Worm (Caenorhabditis elegans) whole organism, L3 larva: Measurements from ENCODE around the gene F36H9.2.

ENCODE experiments used
- R02D3.7 ChIP-seq: fragments of 150-350 bp; optimal IDR thresholded peaks from 2 replicates; lab custom pipeline; 2014; ENCODE audit warnings: missing biosample characterization, missing genetic modification characterization
- ZK546.5 ChIP-seq: sonication (generic microtip); optimal IDR thresholded peaks from 2 replicates; lab custom pipeline; 2017; ENCODE audit warnings: missing biosample characterization, missing genetic modification characterization
- aly-2 ChIP-seq: fragments of 150-350 bp; optimal IDR thresholded peaks from 2 replicates; lab custom pipeline; 2014; ENCODE audit warnings: missing biosample characterization, missing genetic modification characterization
- ama-1 ChIP-seq: fragments of 150-350 bp; optimal IDR thresholded peaks from 2 replicates; lab custom pipeline; 2018
- ceh-16 ChIP-seq: sonication (generic microtip); optimal IDR thresholded peaks from 2 replicates; lab custom pipeline; 2017; ENCODE audit warnings: missing biosample characterization, missing genetic modification characterization
- ceh-82 ChIP-seq: fragments of 150-350 bp; optimal IDR thresholded peaks from 2 replicates; lab custom pipeline; 2014; ENCODE audit warnings: missing biosample characterization, missing genetic modification characterization
- ceh-9 ChIP-seq: sonication (generic microtip); optimal IDR thresholded peaks from 2 replicates; lab custom pipeline; 2018; ENCODE audit warnings: missing biosample characterization, missing genetic modification characterization
- daf-12 ChIP-seq: fragments of 150-350 bp; optimal IDR thresholded peaks from 2 replicates; lab custom pipeline; 2014; ENCODE audit warnings: missing biosample characterization, missing genetic modification reagents, missing genetic modification characterization
- egl-27 ChIP-seq: sonication (generic microtip); optimal IDR thresholded peaks from 4 replicates; lab custom pipeline; 2017; ENCODE audit warnings: missing biosample characterization, missing genetic modification reagents, missing genetic modification characterization
- egl-5 ChIP-seq: fragments of 150-350 bp; optimal IDR thresholded peaks from 2 replicates; lab custom pipeline; 2017; ENCODE audit warnings: missing biosample characterization, missing genetic modification reagents, missing genetic modification characterization, inconsistent platforms
- elt-1 ChIP-seq: fragments of 150-350 bp; optimal IDR thresholded peaks from 2 replicates; lab custom pipeline; 2014; ENCODE audit warnings: missing biosample characterization, missing genetic modification characterization
- elt-2 ChIP-seq: sonication (generic microtip); optimal IDR thresholded peaks from 2 replicates; lab custom pipeline; 2016; ENCODE audit warnings: missing genetic modification reagents, mild to moderate bottlenecking, missing genetic modification characterization, missing compliant biosample characterization
- elt-3 ChIP-seq, 3 experiments: fragments of 150-350 bp in 1 of 3; sonication (generic microtip) in 2 of 3; optimal IDR thresholded peaks; 2 replicates in 2 of 3; 4 replicates in 1 of 3; lab custom pipeline; 2014 to 2017; ENCODE audit warnings: missing biosample characterization in 3 of 3, missing genetic modification characterization in 3 of 3
- eor-1 ChIP-seq, 2 experiments: fragments of 150-350 bp; optimal IDR thresholded peaks; 2 replicates each; lab custom pipeline; 2014 to 2018; ENCODE audit warnings: missing biosample characterization in 2 of 2, missing genetic modification characterization in 2 of 2
- fkh-10 ChIP-seq: sonication (generic microtip); optimal IDR thresholded peaks from 2 replicates; lab custom pipeline; 2017; ENCODE audit warnings: missing biosample characterization, missing genetic modification reagents, missing genetic modification characterization
- fkh-2 ChIP-seq: fragments of 150-350 bp; optimal IDR thresholded peaks from 2 replicates; lab custom pipeline; 2014; ENCODE audit warnings: missing biosample characterization, missing genetic modification reagents, missing genetic modification characterization
- fos-1 ChIP-seq: fragments of 150-350 bp; optimal IDR thresholded peaks from 2 replicates; lab custom pipeline; 2014; ENCODE audit warnings: missing biosample characterization, missing genetic modification characterization
- jun-1 ChIP-seq: fragments of 150-350 bp; optimal IDR thresholded peaks from 2 replicates; lab custom pipeline; 2014; ENCODE audit warnings: missing biosample characterization, missing genetic modification reagents, missing genetic modification characterization
- lin-39 ChIP-seq: fragments of 150-350 bp; optimal IDR thresholded peaks from 2 replicates; lab custom pipeline; 2018; ENCODE audit warnings: missing biosample characterization, missing genetic modification reagents, missing genetic modification characterization
- lsy-12 ChIP-seq: sonication (generic microtip); optimal IDR thresholded peaks from 2 replicates; lab custom pipeline; 2016; ENCODE audit warnings: mild to moderate bottlenecking, missing genetic modification characterization, missing compliant biosample characterization
- nfya-1 ChIP-seq: sonication (generic microtip); optimal IDR thresholded peaks from 2 replicates; lab custom pipeline; 2017; ENCODE audit warnings: missing genetic modification characterization, mild to moderate bottlenecking, missing compliant biosample characterization, antibody characterized with exemption, moderate library complexity; ENCODE audit not compliant: insufficient read depth
- nhr-23 ChIP-seq: fragments of 150-350 bp; optimal IDR thresholded peaks from 2 replicates; lab custom pipeline; 2014; ENCODE audit warnings: missing biosample characterization, missing genetic modification reagents, missing genetic modification characterization
- nhr-237 ChIP-seq: fragments of 150-350 bp; optimal IDR thresholded peaks from 2 replicates; lab custom pipeline; 2014; ENCODE audit warnings: missing biosample characterization, missing genetic modification characterization
- nhr-25 ChIP-seq: sonication (generic microtip); optimal IDR thresholded peaks from 2 replicates; lab custom pipeline; 2017; ENCODE audit warnings: missing biosample characterization, missing genetic modification characterization
- nhr-28 ChIP-seq: fragments of 150-350 bp; optimal IDR thresholded peaks from 2 replicates; lab custom pipeline; 2014; ENCODE audit warnings: missing biosample characterization, missing genetic modification characterization
- nhr-43 ChIP-seq: sonication (generic microtip); optimal IDR thresholded peaks from 2 replicates; lab custom pipeline; 2016; ENCODE audit warnings: mild to moderate bottlenecking, missing genetic modification characterization, missing compliant biosample characterization; ENCODE audit not compliant: poor library complexity, severe bottlenecking
- nhr-67 ChIP-seq: fragments of 150-350 bp; optimal IDR thresholded peaks from 2 replicates; lab custom pipeline; 2014; ENCODE audit warnings: missing biosample characterization, missing genetic modification characterization
- nhr-76 ChIP-seq: fragments of 150-350 bp; sonication (generic microtip); optimal IDR thresholded peaks from 5 replicates; lab custom pipeline; 2014; ENCODE audit warnings: missing biosample characterization, missing genetic modification characterization
- pha-4 ChIP-seq: fragments of 150-350 bp; optimal IDR thresholded peaks from 2 replicates; lab custom pipeline; 2014; ENCODE audit warnings: missing biosample characterization, missing genetic modification reagents, missing genetic modification characterization
- sea-2 ChIP-seq: fragments of 150-350 bp; sonication (generic microtip); optimal IDR thresholded peaks from 4 replicates; lab custom pipeline; 2014; ENCODE audit warnings: missing biosample characterization, missing genetic modification reagents, missing genetic modification characterization
- skn-1 ChIP-seq: fragments of 150-350 bp; optimal IDR thresholded peaks from 2 replicates; lab custom pipeline; 2014; ENCODE audit warnings: missing biosample characterization, missing genetic modification characterization
- tbx-2 ChIP-seq: sonication (generic microtip); optimal IDR thresholded peaks from 2 replicates; lab custom pipeline; 2016; ENCODE audit warnings: mild to moderate bottlenecking, missing genetic modification characterization, missing compliant biosample characterization
- unc-39 ChIP-seq: sonication (generic microtip); optimal IDR thresholded peaks from 4 replicates; lab custom pipeline; 2017; ENCODE audit warnings: missing biosample characterization, missing genetic modification characterization
- unc-62 ChIP-seq: fragments of 150-350 bp; sonication (generic microtip); optimal IDR thresholded peaks from 4 replicates; lab custom pipeline; 2014; ENCODE audit warnings: missing biosample characterization, missing genetic modification reagents, missing genetic modification characterization
- zag-1 ChIP-seq: fragments of 150-350 bp; optimal IDR thresholded peaks from 2 replicates; lab custom pipeline; 2014; ENCODE audit warnings: missing biosample characterization, missing genetic modification characterization
- ztf-4 ChIP-seq: fragments of 150-350 bp; optimal IDR thresholded peaks from 2 replicates; lab custom pipeline; 2014; ENCODE audit warnings: missing biosample characterization, missing genetic modification characterization

The F36H9.2 gene

DNA sequence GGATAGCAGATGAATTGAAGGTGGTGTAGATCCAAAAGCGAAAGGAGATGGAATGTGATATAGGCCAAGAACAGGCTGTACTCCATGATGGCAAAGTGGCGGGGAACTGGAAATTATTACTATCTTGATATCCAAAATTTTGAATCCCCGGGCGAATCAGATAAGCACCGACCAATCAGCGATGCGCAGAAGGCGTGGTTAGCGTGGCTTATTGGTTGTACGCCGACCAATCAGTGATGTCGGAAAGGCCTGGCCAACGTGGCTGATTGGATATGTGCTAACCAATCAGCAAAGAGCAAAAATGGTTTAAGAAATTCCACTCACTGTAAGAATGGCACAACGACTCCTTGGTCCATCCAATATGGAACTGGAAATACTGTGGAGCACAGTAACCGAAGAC is 8.3 kb upstream of the F36H9.2 start:
- TF ChIP-seq nfya-1 (tag; lab: Kevin White, UChicago) = peak; percentile 86
- TF ChIP-seq fos-1 (tag; lab: Kevin White, UChicago) = no peak
- TF ChIP-seq, all 47 proteins: peak for 1

DNA sequence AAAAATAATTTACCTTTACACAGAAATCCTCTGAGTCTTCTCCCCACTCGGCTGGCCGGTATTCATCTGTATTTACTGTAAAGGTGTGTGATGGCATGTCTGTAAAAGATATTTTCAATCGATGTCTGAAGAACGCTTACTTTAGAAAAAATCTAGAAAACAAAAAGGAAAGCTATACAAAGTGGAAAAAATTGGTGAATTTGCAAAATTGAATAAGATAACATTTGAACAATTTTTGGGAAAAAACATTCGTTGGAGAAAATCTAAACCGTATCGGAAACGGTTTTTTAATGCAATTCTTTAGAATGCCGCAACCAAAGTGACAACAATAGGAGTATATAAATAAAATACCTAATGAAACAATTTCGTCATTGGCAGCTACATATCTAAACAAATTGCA is 6.3 kb upstream of the F36H9.2 start, which contains the start of gene F36H9.5:
Gene F36H9.5 (minus strand): TSS at position 101 of the 400 bp plus-strand sequence.
- TF ChIP-seq egl-5 (tag; lab: Kevin White, UChicago) (no peak), fos-1 (tag; lab: Kevin White, UChicago) (no peak), elt-3 (tag; optimal IDR thresholded peaks at IDR 0.05; lab: Kevin White, UChicago) (no peak), nhr-67 (no peak), tbx-2 (no peak), sea-2 (no peak), pha-4 (tag; lab: Kevin White, UChicago) (no peak), lsy-12 (tag; lab: Kevin White, UChicago) (no peak), unc-39 (tag; lab: Kevin White, UChicago) (no peak), ceh-9 (tag; lab: Kevin White, UChicago) (no peak), ceh-82 (tag; lab: Kevin White, UChicago) (no peak), egl-27 (no peak), elt-2 (no peak), nhr-28 (tag; lab: Kevin White, UChicago) (no peak)

DNA sequence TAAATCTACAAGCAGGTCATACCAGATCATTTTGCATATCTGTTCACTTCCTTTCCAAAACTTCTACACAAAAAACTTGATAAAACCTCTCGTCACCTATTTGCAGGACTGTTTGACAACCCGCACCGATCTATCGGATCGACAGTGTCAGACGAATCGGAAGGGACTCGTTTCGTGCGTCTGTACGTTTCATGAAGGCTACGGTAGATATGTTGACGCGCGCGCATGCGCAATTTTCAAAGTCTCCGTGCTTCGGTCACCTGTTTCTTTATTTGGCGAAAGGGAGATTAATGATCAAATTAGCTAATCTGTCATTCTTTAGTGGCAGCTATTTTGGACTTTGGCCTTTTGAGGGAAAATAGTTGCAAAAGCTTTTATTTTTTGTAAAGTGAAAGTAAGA is 1.2 kb downstream of the F36H9.2 start:
- TF ChIP-seq daf-12 (no peak), fkh-10 (no peak), ztf-4 (tag; lab: Kevin White, UChicago) (no peak), nhr-23 (tag; lab: Kevin White, UChicago) (peak; percentile 28), ceh-16 (tag; lab: Kevin White, UChicago) (no peak), elt-3 (tag; optimal IDR thresholded peaks at IDR 0.05; lab: Kevin White, UChicago) (peak in 1 of 3 experiments; percentile 16), egl-5 (tag; lab: Kevin White, UChicago) (no peak), zag-1 (tag; lab: Kevin White, UChicago) (no peak), elt-1 (tag; lab: Kevin White, UChicago) (peak; percentile 11), nhr-28 (tag; lab: Kevin White, UChicago) (no peak), nhr-25 (peak; percentile 93), nfya-1 (tag; lab: Kevin White, UChicago) (peak; percentile 24), tbx-2 (peak; percentile 8), skn-1 (tag; lab: Kevin White, UChicago) (no peak), nhr-43 (tag; lab: Kevin White, UChicago) (peak; percentile 92), ceh-82 (tag; lab: Kevin White, UChicago) (no peak)

DNA sequence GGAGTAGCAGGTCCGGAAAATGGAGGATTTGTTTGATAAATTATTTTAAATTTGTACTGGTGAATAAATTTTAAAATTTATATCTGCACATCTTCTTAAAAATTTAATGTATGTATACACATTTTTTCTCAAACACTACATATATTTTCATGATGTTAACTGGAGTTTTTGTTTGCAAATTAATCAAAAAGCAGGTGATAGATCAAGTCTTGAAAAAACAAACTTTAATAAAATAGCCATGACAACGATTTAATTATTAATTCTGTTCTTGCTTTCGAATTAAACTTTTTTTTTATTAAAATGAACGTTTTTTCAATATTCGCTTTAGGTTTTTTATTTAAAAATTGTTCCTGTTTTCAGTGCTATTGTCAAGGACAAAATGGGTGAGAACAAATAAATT is 6.0 kb downstream of the F36H9.2 start, which contains the start of gene F36H9.1:
Gene F36H9.1 (plus strand): TSS at position 301 of the 400 bp plus-strand sequence.
- no peak for TF ChIP-seq nhr-237
- no peak for TF ChIP-seq ZK546.5 (tag; lab: Kevin White, UChicago)
- no peak for TF ChIP-seq R02D3.7 (tag; lab: Kevin White, UChicago)
- no peak for TF ChIP-seq ceh-9 (tag; lab: Kevin White, UChicago)
- no peak for TF ChIP-seq ceh-82 (tag; lab: Kevin White, UChicago)
- no peak for TF ChIP-seq fkh-2 (tag; lab: Kevin White, UChicago)
- no peak for TF ChIP-seq ceh-16 (tag; lab: Kevin White, UChicago)
- TF ChIP-seq aly-2 (tag; lab: Kevin White, UChicago) = no peak
- no peak for TF ChIP-seq eor-1 (tag; optimal IDR thresholded peaks at IDR 0.05; lab: Kevin White, UChicago)
- TF ChIP-seq elt-1 (tag; lab: Kevin White, UChicago) = no peak
- no peak for TF ChIP-seq unc-62
- TF ChIP-seq jun-1 (tag; lab: Kevin White, UChicago) = no peak
- TF ChIP-seq daf-12 = no peak
- no peak for TF ChIP-seq unc-39 (tag; lab: Kevin White, UChicago)
- TF ChIP-seq lin-39 (tag; lab: Kevin White, UChicago) = no peak
- no peak for TF ChIP-seq nhr-76
- no peak for TF ChIP-seq fkh-10
- TF ChIP-seq ama-1 (lab: Kevin White, UChicago) = no peak
